Fruit fly (Drosophila melanogaster) S2 (cell line): ENCODE data around the gene moi.

Experiments
- CG8478 ChIP-seq: fragments of >200 bp; optimal IDR thresholded peaks from 2 replicates; lab custom pipeline; 2018
- CTCF ChIP-seq, 2 experiments: fragments of >200 bp; optimal IDR thresholded peaks; 2 replicates each; lab custom pipeline; 2018

dm6 chr3R:18297444-18298297, 42.3 kb downstream of the moi start:
- TF ChIP-seq CG8478 (no peak), CTCF (optimal IDR thresholded peaks at IDR 0.05; lab: Kevin White, UChicago) (no peak)
